Fruit fly (Drosophila melanogaster) whole organism, embryonic: Measurements from ENCODE around the gene mRpS26.
A peak's percentile ranks its signal among the peaks of the same experiment; 100 is the strongest.

Experiments used
- Atf3 ChIP-seq: fragments of 200-800 bp; sonication (Bioruptor generic); optimal IDR thresholded peaks from 3 replicates; lab custom pipeline; 2016; ENCODE audit warnings: missing biosample characterization, missing genetic modification characterization
- Bgb ChIP-seq: fragments of 200-800 bp; sonication (Bioruptor generic); IDR thresholded peaks from 2 replicates; pipeline ENCODE4 v1.3.6; 2022; ENCODE audit warnings: missing biosample characterization, missing genetic modification characterization; ENCODE audit not compliant: partially characterized antibody
- CG10209 ChIP-seq: fragments of 200-800 bp; sonication (Bioruptor generic); optimal IDR thresholded peaks from 3 replicates; lab custom pipeline; 2017; ENCODE audit warnings: missing biosample characterization, mild to moderate bottlenecking, missing genetic modification characterization, missing genetic modification reagents
- CG10321 ChIP-seq: fragments of 200-800 bp; sonication (Bioruptor generic); IDR thresholded peaks from 2 replicates; pipeline ENCODE4 v1.3.6; 2022; ENCODE audit warnings: missing biosample characterization, missing genetic modification characterization
- CG10654 ChIP-seq: fragments of 200-800 bp; sonication (Bioruptor generic); optimal IDR thresholded peaks from 2 replicates; lab custom pipeline; 2016; ENCODE audit warnings: missing biosample characterization, missing genetic modification characterization
- CG10959 ChIP-seq: fragments of 200-800 bp; sonication (Bioruptor generic); IDR thresholded peaks from 2 replicates; pipeline ENCODE4 v1.3.6; 2022; ENCODE audit warnings: missing biosample characterization, missing genetic modification characterization
- CG15479 ChIP-seq: fragments of 200-800 bp; sonication (Bioruptor generic); optimal IDR thresholded peaks from 3 replicates; lab custom pipeline; 2019; ENCODE audit warnings: missing biosample characterization, mild to moderate bottlenecking, missing genetic modification characterization, moderate library complexity
- CG16815 ChIP-seq: fragments of 200-800 bp; sonication (Bioruptor generic); optimal IDR thresholded peaks from 3 replicates; lab custom pipeline; 2017; ENCODE audit warnings: missing biosample characterization, mild to moderate bottlenecking, missing genetic modification characterization
- CG1792 ChIP-seq: fragments of 200-800 bp; sonication (Bioruptor generic); optimal IDR thresholded peaks from 2 replicates; lab custom pipeline; 2016; ENCODE audit warnings: missing biosample characterization, missing genetic modification characterization
- CG18476 ChIP-seq: fragments of 200-800 bp; sonication (Bioruptor generic); optimal IDR thresholded peaks from 2 replicates; lab custom pipeline; 2016; ENCODE audit warnings: missing biosample characterization, mild to moderate bottlenecking, missing genetic modification characterization
- CG18619 ChIP-seq: fragments of 200-800 bp; sonication (Bioruptor generic); optimal IDR thresholded peaks from 3 replicates; lab custom pipeline; 2017; ENCODE audit warnings: missing biosample characterization, mild to moderate bottlenecking, missing genetic modification characterization
- CG31365 ChIP-seq: fragments of 200-800 bp; sonication (Bioruptor generic); optimal IDR thresholded peaks from 2 replicates; lab custom pipeline; 2018; ENCODE audit warnings: missing biosample characterization, mild to moderate bottlenecking, missing genetic modification characterization
- CG4424 ChIP-seq: fragments of 200-800 bp; sonication (Bioruptor generic); optimal IDR thresholded peaks from 3 replicates; lab custom pipeline; 2016; ENCODE audit warnings: missing biosample characterization, missing genetic modification characterization
- CG8388 ChIP-seq: fragments of 200-800 bp; sonication (Bioruptor generic); optimal IDR thresholded peaks from 2 replicates; lab custom pipeline; 2019; ENCODE audit warnings: missing biosample characterization, mild to moderate bottlenecking, missing genetic modification characterization, moderate library complexity
- CG8924 ChIP-seq: fragments of 200-800 bp; optimal IDR thresholded peaks from 3 replicates; lab custom pipeline; 2019; ENCODE audit warnings: missing biosample characterization, mild to moderate bottlenecking, missing genetic modification characterization, moderate library complexity
- D19A ChIP-seq: fragments of 200-800 bp; optimal IDR thresholded peaks from 3 replicates; lab custom pipeline; 2019; ENCODE audit warnings: missing biosample characterization, mild to moderate bottlenecking, missing genetic modification characterization, moderate library complexity
- Dll ChIP-seq: fragments of 200-800 bp; sonication (Bioruptor generic); IDR thresholded peaks from 4 replicates; pipeline ENCODE4 v1.3.6; 2022; ENCODE audit warnings: missing biosample characterization, missing genetic modification characterization; ENCODE audit not compliant: partially characterized antibody
- Ets65A ChIP-seq: fragments of 200-800 bp; sonication (Bioruptor generic); peaks from one replicate; lab custom pipeline; 2016; ENCODE audit warnings: missing biosample characterization, missing genetic modification characterization
- GATAe ChIP-seq: fragments of 200-800 bp; sonication (Bioruptor generic); conservative IDR thresholded peaks from 2 replicates; pipeline ENCODE4 v1.3.6; 2022; ENCODE audit warnings: missing biosample characterization, missing genetic modification characterization
- Hr39 ChIP-seq: fragments of >200 bp; optimal IDR thresholded peaks from 2 replicates; lab custom pipeline; 2017
- Hr78 ChIP-seq, 2 experiments: fragments of 200-800 bp in 1 of 2; fragments of >200 bp in 1 of 2; sonication (Bioruptor generic) in 1 of 2; optimal IDR thresholded peaks; 2 replicates each; lab custom pipeline; 2017 to 2019; ENCODE audit warnings: missing biosample characterization in 2 of 2, missing genetic modification characterization in 2 of 2, mild to moderate bottlenecking in 1 of 2, moderate library complexity in 1 of 2
- Mrtf ChIP-seq: fragments of 200-800 bp; sonication (Bioruptor generic); IDR thresholded peaks from 3 replicates; pipeline ENCODE4 v1.3.6; 2022; ENCODE audit warnings: missing biosample characterization, missing genetic modification characterization
- Pdp1 ChIP-seq, 2 experiments: fragments of 200-800 bp; sonication (Bioruptor generic); optimal IDR thresholded peaks; 3 replicates each; lab custom pipeline; 2016; ENCODE audit warnings: missing biosample characterization in 2 of 2, missing genetic modification characterization in 2 of 2, mild to moderate bottlenecking in 1 of 2, moderate library complexity in 1 of 2
- Side ChIP-seq: fragments of 200-800 bp; sonication (Bioruptor generic); optimal IDR thresholded peaks from 2 replicates; lab custom pipeline; 2016; ENCODE audit warnings: missing biosample characterization, missing genetic modification characterization
- Usf ChIP-seq: fragments of 200-800 bp; sonication (Bioruptor generic); optimal IDR thresholded peaks from 2 replicates; lab custom pipeline; 2017; ENCODE audit warnings: missing genotype, missing biosample characterization, missing genetic modification characterization
- Xrp1 ChIP-seq: fragments of 200-800 bp; sonication (Bioruptor generic); IDR thresholded peaks from 2 replicates; pipeline ENCODE4 v1.3.6; 2022; ENCODE audit warnings: missing biosample characterization, missing genetic modification characterization
- ac ChIP-seq: fragments of 200-800 bp; sonication (Bioruptor generic); optimal IDR thresholded peaks from 3 replicates; lab custom pipeline; 2017; ENCODE audit warnings: missing biosample characterization, mild to moderate bottlenecking, missing genetic modification characterization
- amos ChIP-seq: fragments of 200-800 bp; sonication (Bioruptor generic); IDR thresholded peaks from 2 replicates; pipeline ENCODE4 v1.3.6; 2022; ENCODE audit warnings: missing biosample characterization, missing genetic modification characterization; ENCODE audit not compliant: partially characterized antibody
- cad ChIP-seq: fragments of >200 bp; optimal IDR thresholded peaks from 2 replicates; lab custom pipeline; 2017; ENCODE audit warnings: missing biosample characterization, missing genetic modification characterization
- chn ChIP-seq: fragments of 200-800 bp; sonication (Bioruptor generic); optimal IDR thresholded peaks from 2 replicates; lab custom pipeline; 2016; ENCODE audit warnings: missing biosample characterization, missing genetic modification characterization
- danr ChIP-seq: fragments of 200-800 bp; sonication (Bioruptor generic); IDR thresholded peaks from 2 replicates; pipeline ENCODE4 v1.3.6; 2022; ENCODE audit warnings: missing biosample characterization, missing genetic modification characterization
- en ChIP-seq: fragments of 200-800 bp; sonication (Bioruptor generic); optimal IDR thresholded peaks from 2 replicates; lab custom pipeline; 2016; ENCODE audit warnings: missing biosample characterization, missing genetic modification characterization
- gcm ChIP-seq: fragments of 200-800 bp; sonication (Bioruptor generic); optimal IDR thresholded peaks from 2 replicates; lab custom pipeline; 2019; ENCODE audit warnings: missing biosample characterization, mild to moderate bottlenecking, missing genetic modification characterization, moderate library complexity
- hkb ChIP-seq, 2 experiments: fragments of 200-800 bp in 1 of 2; fragments of >200 bp in 1 of 2; sonication (Bioruptor generic) in 1 of 2; IDR thresholded peaks in 1 of 2; optimal IDR thresholded peaks in 1 of 2; 2 replicates each; pipeline versions ENCODE4 v1.3.6 to Lab custom; 2017 to 2022; ENCODE audit warnings: missing biosample characterization in 1 of 2, missing genetic modification characterization in 1 of 2
- lov ChIP-seq, 2 experiments: fragments of 200-800 bp in 1 of 2; fragments of >200 bp in 1 of 2; sonication (Bioruptor generic) in 1 of 2; IDR thresholded peaks in 1 of 2; optimal IDR thresholded peaks in 1 of 2; 2 replicates in 1 of 2; 3 replicates in 1 of 2; pipeline versions ENCODE4 v1.3.6 to Lab custom; 2017 to 2022; ENCODE audit warnings: missing biosample characterization in 1 of 2, missing genetic modification characterization in 1 of 2
- maf-S ChIP-seq: fragments of 200-800 bp; sonication (Bioruptor generic); optimal IDR thresholded peaks from 2 replicates; lab custom pipeline; 2016; ENCODE audit warnings: missing biosample characterization, missing genetic modification characterization
- pros ChIP-seq: fragments of 200-800 bp; sonication (Bioruptor generic); optimal IDR thresholded peaks from 3 replicates; lab custom pipeline; 2019; ENCODE audit warnings: missing biosample characterization, mild to moderate bottlenecking, missing genetic modification characterization, moderate library complexity
- sens ChIP-seq: fragments of 200-800 bp; sonication (Bioruptor generic); peaks from one replicate; lab custom pipeline; 2016; ENCODE audit warnings: missing biosample characterization, missing genetic modification characterization
- sr ChIP-seq: fragments of 200-800 bp; sonication (Bioruptor generic); IDR thresholded peaks from 3 replicates; pipeline ENCODE4 v1.3.6; 2022; ENCODE audit warnings: missing biosample characterization, missing genetic modification characterization
- tll ChIP-seq, 2 experiments: fragments of 200-800 bp in 1 of 2; fragments of >200 bp in 1 of 2; sonication (Bioruptor generic) in 1 of 2; optimal IDR thresholded peaks; 2 replicates each; lab custom pipeline; 2017 to 2019; ENCODE audit warnings: missing biosample characterization in 2 of 2, missing genetic modification characterization in 2 of 2, mild to moderate bottlenecking in 1 of 2, moderate library complexity in 1 of 2
- tup ChIP-seq: fragments of 200-800 bp; sonication (Bioruptor generic); optimal IDR thresholded peaks from 2 replicates; lab custom pipeline; 2016; ENCODE audit warnings: missing biosample characterization, mild to moderate bottlenecking, missing genetic modification characterization, moderate library complexity
- zen ChIP-seq: fragments of 200-800 bp; sonication (Bioruptor generic); optimal IDR thresholded peaks from 3 replicates; lab custom pipeline; 2018; ENCODE audit warnings: missing biosample characterization, mild to moderate bottlenecking, missing genetic modification characterization, moderate library complexity
- zen2 ChIP-seq: fragments of 200-800 bp; sonication (Bioruptor generic); IDR thresholded peaks from 3 replicates; pipeline ENCODE4 v1.3.6; 2022; ENCODE audit warnings: missing biosample characterization, missing genetic modification characterization; ENCODE audit not compliant: partially characterized antibody

mRpS26 gene

DNA sequence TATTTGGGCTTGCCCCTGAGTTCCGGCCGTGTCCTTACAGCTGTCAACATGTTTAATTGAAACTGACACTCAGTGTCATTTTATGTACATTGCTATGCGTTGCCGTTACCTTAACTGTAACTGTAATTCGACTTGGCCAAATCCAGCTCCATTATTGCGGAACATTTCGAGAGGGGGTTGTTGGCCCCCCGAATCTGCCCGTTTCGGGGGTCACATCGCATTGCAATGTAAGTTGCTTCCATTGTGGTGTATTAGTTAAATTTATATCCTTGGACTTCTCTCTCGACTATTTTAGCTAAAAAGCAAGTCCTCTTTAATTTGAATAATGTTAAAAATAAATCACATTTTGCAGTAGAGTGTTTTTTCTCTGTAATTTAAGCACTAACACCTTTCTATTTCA, 17.8 kb downstream of the mRpS26 start:
- TF ChIP-seq Ets65A (GFP tag; lab: Kevin White, UChicago) (peak; percentile 38), gcm (no peak), Mrtf (0 out of 3 replicates have a peak, but pooled peaks have one; percentile 20), CG10654 (GFP tag; lab: Kevin White, UChicago) (no peak)

DNA sequence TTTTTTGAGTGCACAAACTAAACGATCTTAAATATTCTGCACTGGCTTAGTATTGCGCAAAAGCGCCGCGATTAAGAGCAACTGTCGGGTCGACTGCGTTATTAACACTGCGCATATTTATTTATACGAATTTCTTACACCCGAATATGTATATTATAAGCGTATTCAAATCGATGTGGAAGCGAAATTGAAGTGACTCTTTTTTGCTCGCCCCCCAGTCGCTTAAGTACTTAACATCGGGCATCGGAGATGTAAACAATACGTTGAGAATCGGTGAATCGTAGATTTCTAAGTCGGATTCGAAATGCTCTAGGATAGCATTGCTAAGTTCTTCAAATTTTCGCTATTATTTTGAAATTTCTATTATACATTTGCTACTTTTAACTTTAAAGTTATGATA, 26.2 kb downstream of the mRpS26 start, which contains the start of gene Cyp312a1:
Cyp312a1 (minus strand) TSS at position 101 of the 400 bp plus-strand sequence.
- TF ChIP-seq CG8924 (tag; lab: Kevin White, UChicago) = no peak
- no peak for TF ChIP-seq Side (GFP tag; lab: Kevin White, UChicago)
- no peak for TF ChIP-seq maf-S (GFP tag; lab: Kevin White, UChicago)
- no peak for TF ChIP-seq CG1792 (GFP tag; lab: Kevin White, UChicago)
- no peak for TF ChIP-seq CG10959
- no peak for TF ChIP-seq gcm
- TF ChIP-seq lov (optimal IDR thresholded peaks at IDR 0.05; lab: Kevin White, UChicago) = no peak
- TF ChIP-seq lov (GFP tag; IDR thresholded peaks at IDR 0.05; lab: Robert Waterston, UW) = no peak
- TF ChIP-seq, all 482 proteins: peak for 0

DNA sequence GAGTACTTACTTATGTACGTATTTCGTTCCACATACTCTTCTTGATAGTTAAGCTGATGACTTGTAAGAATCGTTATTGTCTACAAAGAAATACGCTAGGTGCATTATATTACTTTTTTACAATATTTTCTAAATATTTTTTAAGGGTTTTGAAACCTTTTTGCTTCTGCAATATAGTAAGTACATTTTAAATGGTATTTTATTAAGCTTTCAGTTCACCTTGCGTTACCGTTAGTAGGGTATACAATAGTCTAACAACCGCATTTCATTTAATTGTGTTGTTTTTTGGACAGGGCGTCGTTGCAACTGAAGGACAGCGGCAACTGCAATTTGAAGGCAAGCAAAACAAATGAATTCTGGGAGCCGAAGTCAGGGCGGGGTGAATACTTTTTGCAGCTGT, 30.8 kb downstream of the mRpS26 start:
- TF ChIP-seq Hr39 (no peak), sens (GFP tag; lab: Kevin White, UChicago) (peak; percentile 32), sr (GFP tag; lab: Robert Waterston, UW) (no peak), D19A (tag; lab: Kevin White, UChicago) (peak; percentile 73), Xrp1 (GFP tag; lab: Robert Waterston, UW) (0 out of 2 replicates have a peak, but pooled peaks have one; percentile 6)

DNA sequence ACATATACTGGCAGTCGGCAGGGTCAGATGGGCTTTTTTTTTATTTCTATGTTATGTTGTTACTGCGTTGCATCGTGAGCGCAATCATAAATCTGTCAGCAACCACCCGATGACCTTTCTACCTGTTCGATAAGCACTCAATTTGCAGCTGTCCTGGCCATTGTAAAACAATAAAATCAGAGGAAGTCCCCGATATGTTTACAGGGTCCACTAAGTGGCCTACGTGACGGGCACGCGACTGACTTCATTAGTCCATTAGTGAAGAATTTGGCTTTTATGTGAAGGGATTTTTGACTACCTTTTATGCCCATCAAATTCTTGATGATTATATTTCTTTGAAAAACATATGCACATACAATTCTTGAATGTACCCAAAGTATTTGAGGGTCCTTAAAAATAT, 31.9 kb downstream of the mRpS26 start:
- TF ChIP-seq CG16815 (GFP tag; lab: Kevin White, UChicago) (no peak), amos (no peak), tll (GFP tag; optimal IDR thresholded peaks at IDR 0.05; lab: Kevin White, UChicago) (peak in 1 of 2 experiments; percentile 77), Hr78 (GFP tag; optimal IDR thresholded peaks at IDR 0.05; lab: Kevin White, UChicago) (no peak), CG18619 (no peak), zen (tag; lab: Kevin White, UChicago) (peak; percentile 84), ac (GFP tag; lab: Kevin White, UChicago) (peak; percentile 40), chn (GFP tag; lab: Kevin White, UChicago) (no peak), danr (GFP tag; lab: Robert Waterston, UW) (no peak), cad (GFP tag; lab: Kevin White, UChicago) (peak; percentile 96), zen2 (GFP tag; lab: Robert Waterston, UW) (no peak), CG4424 (GFP tag; lab: Kevin White, UChicago) (no peak), CG15479 (GFP tag; lab: Kevin White, UChicago) (peak; percentile 40), CG31365 (no peak)

DNA sequence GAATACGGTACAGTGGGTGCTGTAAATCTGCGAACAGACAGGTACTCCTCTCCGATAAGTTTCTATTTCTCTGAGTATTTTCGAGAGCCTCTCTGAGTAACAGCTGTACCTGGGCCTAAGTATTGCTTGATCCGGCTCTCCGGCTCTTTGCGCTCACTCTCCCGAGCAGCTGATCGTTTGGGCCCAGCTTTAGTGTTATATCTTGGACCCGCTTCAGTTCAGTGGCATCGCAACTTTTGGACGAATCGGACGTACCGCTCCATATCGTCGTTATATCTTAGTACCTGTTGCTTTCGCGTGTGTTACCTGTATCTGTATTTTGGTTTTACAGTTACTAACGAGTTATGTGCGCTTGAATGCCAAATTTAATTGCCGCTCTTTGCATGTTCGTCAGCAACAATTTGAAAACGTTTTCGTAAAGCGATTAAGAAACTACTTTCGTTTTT, 32.8 kb downstream of the mRpS26 start, which contains the start of gene geko:
geko (plus strand) TSS at position 219 of the 446 bp plus-strand sequence.
- TF ChIP-seq GATAe (GFP tag; lab: Robert Waterston, UW) (no peak), Dll (GFP tag; lab: Robert Waterston, UW) (peak; percentile 55; the same call in 2 of the 4 replicates), Pdp1 (GFP tag; optimal IDR thresholded peaks at IDR 0.05; lab: Kevin White, UChicago) (no peak), CG10321 (GFP tag; lab: Robert Waterston, UW) (no peak), pros (GFP tag; lab: Kevin White, UChicago) (peak; percentile 38), CG15479 (GFP tag; lab: Kevin White, UChicago) (no peak), CG18476 (no peak), Bgb (GFP tag; lab: Robert Waterston, UW) (no peak), danr (GFP tag; lab: Robert Waterston, UW) (no peak), Atf3 (no peak), CG10209 (no peak), tup (GFP tag; lab: Kevin White, UChicago) (no peak), en (GFP tag; lab: Kevin White, UChicago) (no peak), hkb (optimal IDR thresholded peaks at IDR 0.05; lab: Kevin White, UChicago) (no peak), hkb (GFP tag; IDR thresholded peaks at IDR 0.05; lab: Robert Waterston, UW) (peak; percentile 39; the same call in 1 of the 2 replicates), Usf (GFP tag; lab: Kevin White, UChicago) (no peak), CG8388 (GFP tag; lab: Kevin White, UChicago) (peak; percentile 79), CG1792 (GFP tag; lab: Kevin White, UChicago) (no peak)
